Fruit fly (Drosophila melanogaster): ENCODE data around the gene CG46399.
A peak's percentile ranks its signal among the peaks of the same experiment; 100 is the strongest.

CG46399 gene

dm6 chrX:14848755-14849354 is 10.2 kb upstream of the CG46399 start, which contains the start of gene CG9522 (continued):
- TF ChIP-seq slou (GFP tag; optimal IDR thresholded peaks at IDR 0.05) = peak; percentile 19
- peak; percentile 67; the same call in 1 of the 2 replicates for TF ChIP-seq Nf-YA (GFP tag; IDR thresholded peaks at IDR 0.05)
- TF ChIP-seq CG11504 (tag; optimal IDR thresholded peaks at IDR 0.05) = peak; percentile 76
- peak; percentile 77 for TF ChIP-seq nom (GFP tag; optimal IDR thresholded peaks at IDR 0.05)
- TF ChIP-seq Mes4 (GFP tag; optimal IDR thresholded peaks at IDR 0.05) = peak; percentile 3
- TF ChIP-seq HLHmδ (GFP tag; optimal IDR thresholded peaks at IDR 0.05) = no peak
- peak; percentile 29 for TF ChIP-seq Deaf1 (tag; optimal IDR thresholded peaks at IDR 0.05)
- peak; percentile 86 for TF ChIP-seq Blimp-1 (GFP tag; optimal IDR thresholded peaks at IDR 0.05)
- no peak for TF ChIP-seq Adf1 (GFP tag; IDR thresholded peaks at IDR 0.05)
- peak; percentile 43 for TF ChIP-seq fd64A (GFP tag; optimal IDR thresholded peaks at IDR 0.05)
- TF ChIP-seq bsh (GFP tag; optimal IDR thresholded peaks at IDR 0.05) = peak; percentile 90 to 91
- TF ChIP-seq bab2 (GFP tag; optimal IDR thresholded peaks at IDR 0.05) = no peak
- TF ChIP-seq CG10321 (GFP tag; IDR thresholded peaks at IDR 0.05) = no peak
- no peak for TF ChIP-seq D19B (GFP tag; optimal IDR thresholded peaks at IDR 0.05)
- TF ChIP-seq CG3163 (GFP tag; optimal IDR thresholded peaks at IDR 0.05) = no peak
- peak; percentile 31 for TF ChIP-seq CG14667 (GFP tag; IDR thresholded peaks at IDR 0.05)
- no peak for TF ChIP-seq CkIIα-i1 (GFP tag; IDR thresholded peaks at IDR 0.05)
- peak; percentile 67 for TF ChIP-seq CG6813 (GFP tag; optimal IDR thresholded peaks at IDR 0.05)
- TF ChIP-seq CG11085 (GFP tag; IDR thresholded peaks at IDR 0.05) = peak; percentile 45; the same call in 1 of the 2 replicates
- no peak for TF ChIP-seq Doc2 (GFP tag; IDR thresholded peaks at IDR 0.05)
- TF ChIP-seq Trl (optimal IDR thresholded peaks at IDR 0.05) = no peak
- peak; percentile 50 for TF ChIP-seq Trl (GFP tag; optimal IDR thresholded peaks at IDR 0.05)
- 0 out of 2 replicates have a peak, but pooled peaks have one; percentile 18 for TF ChIP-seq Rx (GFP tag; IDR thresholded peaks at IDR 0.05)
- TF ChIP-seq odd (GFP tag; optimal IDR thresholded peaks at IDR 0.05) = peak; percentile 46
- peak; percentile 60 for TF ChIP-seq ranshi (GFP tag; IDR thresholded peaks at IDR 0.05)
- peak; percentile 67; the same call in 2 of the 3 replicates for TF ChIP-seq gce (GFP tag; IDR thresholded peaks at IDR 0.05)
- TF ChIP-seq CG6272 (GFP tag; IDR thresholded peaks at IDR 0.05) = 0 out of 2 replicates have a peak, but pooled peaks have one; percentile 27
- no peak for TF ChIP-seq CG31388 (GFP tag; optimal IDR thresholded peaks at IDR 0.05)
- TF ChIP-seq dmrt99B (tag; optimal IDR thresholded peaks at IDR 0.05) = peak; percentile 69
- TF ChIP-seq CG17359 (tag; optimal IDR thresholded peaks at IDR 0.05) = peak; percentile 77
- no peak for TF ChIP-seq br (optimal IDR thresholded peaks at IDR 0.05)
- peak; percentile 11; the same call in 1 of the 2 replicates for TF ChIP-seq GATAe (GFP tag; conservative IDR thresholded peaks at IDR 0.05)
- no peak for TF ChIP-seq CG34376 (GFP tag; optimal IDR thresholded peaks at IDR 0.05)
- peak; percentile 58; the same call in 1 of the 2 replicates for TF ChIP-seq wdn (GFP tag; IDR thresholded peaks at IDR 0.05)
- TF ChIP-seq CG2712 (tag; optimal IDR thresholded peaks at IDR 0.05) = peak; percentile 75
- peak; percentile 76 for TF ChIP-seq Rfx (GFP tag; IDR thresholded peaks at IDR 0.05)
- peak; percentile 33 for TF ChIP-seq CG10462 (GFP tag; optimal IDR thresholded peaks at IDR 0.05)
- TF ChIP-seq zfh1 (GFP tag; IDR thresholded peaks at IDR 0.05) = peak; percentile 85
- TF ChIP-seq sob (GFP tag; IDR thresholded peaks at IDR 0.05) = peak; percentile 76
- TF ChIP-seq tin (GFP tag; optimal IDR thresholded peaks at IDR 0.05) = peak; percentile 66
- TF ChIP-seq Kr (GFP tag; optimal IDR thresholded peaks at IDR 0.05) = no peak
- TF ChIP-seq vnd (GFP tag; IDR thresholded peaks at IDR 0.05; ENCODE audit: partially characterized antibody) = no peak
- TF ChIP-seq Gsc (GFP tag; IDR thresholded peaks at IDR 0.05) = peak; percentile 22; the same call in 1 of the 2 replicates
- no peak for TF ChIP-seq pita (GFP tag; optimal IDR thresholded peaks at IDR 0.05)
- peak; percentile 71 for TF ChIP-seq grau (tag; optimal IDR thresholded peaks at IDR 0.05)
- peak; percentile 69 for TF ChIP-seq Six4 (GFP tag; optimal IDR thresholded peaks at IDR 0.05)
- TF ChIP-seq yki (optimal IDR thresholded peaks at IDR 0.05) = no peak
- peak; percentile 6 for TF ChIP-seq Ets97D (GFP tag; optimal IDR thresholded peaks at IDR 0.05)
- peak; percentile 67 for TF ChIP-seq CG10366 (GFP tag; IDR thresholded peaks at IDR 0.05)
- peak; percentile 11 for TF ChIP-seq CG4854 (GFP tag; optimal IDR thresholded peaks at IDR 0.05)
- TF ChIP-seq repo (GFP tag; optimal IDR thresholded peaks at IDR 0.05) = no peak
- no peak for TF ChIP-seq Nf-YC (tag; optimal IDR thresholded peaks at IDR 0.05)
